Worm (Caenorhabditis elegans) whole organism, midembryonic: Measurements from ENCODE around the gene unc-39.

ENCODE experiments used
- T22C8.4 ChIP-seq: fragments of 200-800 bp; sonication (Bioruptor generic); IDR thresholded peaks from 2 replicates; pipeline ENCODE4 v1.3.6; 2022; ENCODE audit warnings: missing genetic modification characterization, missing compliant biosample characterization
- cog-1 ChIP-seq: sonication (generic microtip); optimal IDR thresholded peaks from 2 replicates; lab custom pipeline; 2016; ENCODE audit warnings: missing genetic modification characterization, missing compliant biosample characterization
- flt-1 ChIP-seq: fragments of 200-800 bp; sonication (Bioruptor generic); IDR thresholded peaks from 2 replicates; pipeline ENCODE4 v1.3.6; 2022; ENCODE audit warnings: missing genetic modification characterization, missing compliant biosample characterization
- klf-2 ChIP-seq: fragments of 200-800 bp; sonication (Bioruptor generic); conservative IDR thresholded peaks from 2 replicates; pipeline ENCODE4 v1.3.6; 2022; ENCODE audit warnings: missing genetic modification reagents, missing genetic modification characterization, missing compliant biosample characterization
- med-1 ChIP-seq: sonication (generic microtip); optimal IDR thresholded peaks from 2 replicates; lab custom pipeline; 2017; ENCODE audit warnings: missing genetic modification characterization, mild to moderate bottlenecking, missing compliant biosample characterization, antibody characterized with exemption, missing genetic modification reagents; ENCODE audit not compliant: insufficient read depth
- ref-1 ChIP-seq: fragments of 200-800 bp; sonication (Bioruptor generic); conservative IDR thresholded peaks from 2 replicates; pipeline ENCODE4 v1.3.6; 2022; ENCODE audit warnings: missing genetic modification reagents, missing genetic modification characterization, missing compliant biosample characterization
- tab-1 ChIP-seq: fragments of 200-800 bp; sonication (Bioruptor generic); IDR thresholded peaks from 2 replicates; pipeline ENCODE4 v1.3.6; 2022; ENCODE audit warnings: missing genetic modification characterization, missing compliant biosample characterization
- ztf-23 ChIP-seq: fragments of 200-800 bp; sonication (Bioruptor generic); IDR thresholded peaks from 2 replicates; pipeline ENCODE4 v1.3.6; 2022; ENCODE audit warnings: missing genetic modification reagents, missing genetic modification characterization, missing compliant biosample characterization
- ztf-29 ChIP-seq: fragments of 200-800 bp; sonication (Bioruptor generic); IDR thresholded peaks from 2 replicates; pipeline ENCODE4 v1.3.6; 2022; ENCODE audit warnings: missing genetic modification reagents, missing genetic modification characterization, missing compliant biosample characterization

Gene unc-39

DNA sequence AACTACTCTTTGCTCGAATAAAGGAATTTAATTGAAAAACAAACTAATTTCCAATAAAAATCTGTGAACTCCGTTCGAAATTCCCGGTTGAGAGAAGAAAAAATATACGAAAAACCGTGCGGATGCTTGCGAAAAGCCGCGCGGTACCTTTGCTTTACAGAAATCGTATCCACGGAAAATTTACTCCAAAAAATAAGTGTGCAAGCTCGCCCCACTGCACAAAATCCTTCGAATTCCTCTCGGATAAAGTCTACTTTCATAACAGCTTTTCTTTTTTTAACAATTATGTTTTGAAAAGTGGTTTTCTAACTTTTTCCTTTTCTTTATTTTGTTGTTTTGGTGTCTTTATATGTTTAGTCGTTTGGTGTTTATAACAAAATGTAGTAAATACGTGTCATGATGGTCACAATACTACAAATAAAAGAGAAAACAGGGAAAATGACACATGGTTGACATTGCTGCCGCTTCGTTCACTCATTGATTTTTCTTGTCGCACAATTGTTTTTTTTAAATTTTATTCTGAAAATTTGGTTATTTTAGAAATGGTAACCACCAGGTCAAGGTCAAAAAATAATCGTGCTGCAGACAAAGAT lies 25.5 kb upstream of the unc-39 start, which contains the start of gene cept-2:
TSS of gene cept-2 (plus strand) at position 533 of the 593 bp plus-strand sequence.
- TF ChIP-seq ztf-29: no peak
- TF ChIP-seq T22C8.4 (GFP tag; lab: Robert Waterston, UW): no peak
- TF ChIP-seq cog-1: peak; percentile 84
- TF ChIP-seq ztf-23 (GFP tag; lab: Robert Waterston, UW): peak; percentile 77
- TF ChIP-seq klf-2 (GFP tag; lab: Robert Waterston, UW): 0 out of 2 replicates have a peak, but pooled peaks have one; percentile 54
- peak; percentile 78 for TF ChIP-seq flt-1 (GFP tag; lab: Robert Waterston, UW)

DNA sequence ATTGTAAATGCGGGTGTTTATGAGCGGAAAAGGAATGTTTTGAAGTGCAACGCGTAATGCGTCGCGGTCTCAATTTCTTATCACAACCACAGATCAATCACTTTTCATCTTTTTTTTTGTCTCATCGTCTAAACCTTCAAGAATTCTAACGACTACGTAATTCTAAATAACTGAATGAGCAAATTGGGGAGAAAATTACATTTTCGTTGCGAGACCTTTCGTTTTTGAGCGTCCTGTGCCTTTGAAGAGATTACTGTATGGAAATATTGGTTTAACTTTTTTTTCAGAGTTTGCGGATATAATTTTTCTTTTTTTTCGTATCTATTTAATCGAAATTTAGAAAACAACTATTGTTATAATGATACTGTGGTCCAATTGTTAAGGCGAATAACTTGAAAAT lies 22.4 kb upstream of the unc-39 start:
- TF ChIP-seq cog-1: no peak
- TF ChIP-seq ref-1 (GFP tag; lab: Robert Waterston, UW): no peak
- TF ChIP-seq klf-2 (GFP tag; lab: Robert Waterston, UW): no peak
- TF ChIP-seq tab-1 (GFP tag; lab: Robert Waterston, UW): no peak
- TF ChIP-seq ztf-23 (GFP tag; lab: Robert Waterston, UW): no peak
- no peak for TF ChIP-seq T22C8.4 (GFP tag; lab: Robert Waterston, UW)
- no peak for TF ChIP-seq ztf-29
- TF ChIP-seq flt-1 (GFP tag; lab: Robert Waterston, UW): no peak
- no peak for TF ChIP-seq med-1 (GFP tag; lab: Kevin White, UChicago)

DNA sequence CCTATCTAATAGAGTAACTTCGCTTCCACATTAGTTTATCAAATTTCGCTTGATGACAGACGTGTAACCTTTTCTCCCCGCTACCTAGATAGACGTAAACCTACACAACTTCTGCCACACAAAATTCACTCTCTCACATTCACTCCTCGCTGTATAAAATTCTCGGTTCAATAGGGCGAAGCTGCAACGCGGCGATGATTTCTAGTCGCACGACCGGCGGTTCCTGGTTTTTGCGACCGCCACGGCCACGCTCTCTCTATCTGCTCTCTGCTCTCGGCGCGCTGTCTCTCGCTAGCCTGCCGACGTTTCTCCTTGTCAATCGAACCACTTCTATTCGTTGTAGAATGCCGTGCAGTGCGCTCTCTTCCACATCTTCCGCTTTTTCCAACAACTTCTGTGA lies 21.9 kb upstream of the unc-39 start:
- TF ChIP-seq med-1 (GFP tag; lab: Kevin White, UChicago): no peak
- no peak for TF ChIP-seq ztf-29
- TF ChIP-seq T22C8.4 (GFP tag; lab: Robert Waterston, UW): no peak
- no peak for TF ChIP-seq tab-1 (GFP tag; lab: Robert Waterston, UW)
- TF ChIP-seq flt-1 (GFP tag; lab: Robert Waterston, UW): peak; percentile 35; the same call in 1 of the 2 replicates
- no peak for TF ChIP-seq ztf-23 (GFP tag; lab: Robert Waterston, UW)
- TF ChIP-seq cog-1: no peak

DNA sequence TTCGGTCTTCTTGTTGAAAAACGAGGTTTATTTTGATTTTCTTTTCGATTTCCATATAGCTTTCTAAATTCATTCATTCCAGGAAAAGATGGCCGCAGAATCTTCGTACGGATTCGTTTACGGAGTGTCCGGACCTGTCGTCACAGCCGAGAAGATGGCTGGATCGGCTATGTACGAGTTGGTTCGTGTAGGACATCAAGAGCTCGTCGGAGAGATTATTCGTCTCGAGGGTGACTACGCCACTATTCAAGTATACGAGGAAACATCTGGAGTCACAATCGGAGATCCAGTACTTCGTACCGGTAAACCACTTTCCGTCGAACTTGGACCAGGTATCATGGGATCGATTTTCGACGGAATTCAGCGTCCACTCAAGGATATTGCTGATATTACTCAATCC lies 21.2 kb upstream of the unc-39 start, which contains the start of gene vha-13:
TSS of gene vha-13 (plus strand) at position 81 of the 400 bp plus-strand sequence.
- TF ChIP-seq cog-1: no peak
- TF ChIP-seq T22C8.4 (GFP tag; lab: Robert Waterston, UW): no peak
- TF ChIP-seq ref-1 (GFP tag; lab: Robert Waterston, UW): no peak
- no peak for TF ChIP-seq ztf-23 (GFP tag; lab: Robert Waterston, UW)
- no peak for TF ChIP-seq tab-1 (GFP tag; lab: Robert Waterston, UW)
- TF ChIP-seq med-1 (GFP tag; lab: Kevin White, UChicago): no peak
- TF ChIP-seq klf-2 (GFP tag; lab: Robert Waterston, UW): no peak
- no peak for TF ChIP-seq ztf-29
- TF ChIP-seq flt-1 (GFP tag; lab: Robert Waterston, UW): no peak

DNA sequence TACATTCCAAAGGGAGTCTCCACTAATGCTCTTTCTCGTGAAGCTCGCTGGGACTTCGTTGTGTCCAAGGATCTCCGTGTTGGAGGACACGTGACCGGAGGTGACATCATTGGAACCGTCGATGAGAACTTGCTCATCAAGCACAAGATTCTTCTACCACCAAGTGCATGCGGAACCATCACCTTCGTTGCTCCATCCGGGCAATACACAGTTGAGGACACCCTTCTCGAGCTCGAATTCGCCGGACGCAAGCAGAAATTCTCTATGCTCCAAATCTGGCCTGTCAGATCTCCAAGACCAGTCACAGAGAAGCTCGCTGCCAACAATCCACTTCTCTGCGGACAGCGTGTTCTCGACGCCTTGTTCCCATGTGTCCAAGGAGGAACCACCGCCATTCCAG lies 20.8 kb upstream of the unc-39 start:
- TF ChIP-seq ztf-29: no peak
- TF ChIP-seq flt-1 (GFP tag; lab: Robert Waterston, UW): 0 out of 2 replicates have a peak, but pooled peaks have one; percentile 57

DNA sequence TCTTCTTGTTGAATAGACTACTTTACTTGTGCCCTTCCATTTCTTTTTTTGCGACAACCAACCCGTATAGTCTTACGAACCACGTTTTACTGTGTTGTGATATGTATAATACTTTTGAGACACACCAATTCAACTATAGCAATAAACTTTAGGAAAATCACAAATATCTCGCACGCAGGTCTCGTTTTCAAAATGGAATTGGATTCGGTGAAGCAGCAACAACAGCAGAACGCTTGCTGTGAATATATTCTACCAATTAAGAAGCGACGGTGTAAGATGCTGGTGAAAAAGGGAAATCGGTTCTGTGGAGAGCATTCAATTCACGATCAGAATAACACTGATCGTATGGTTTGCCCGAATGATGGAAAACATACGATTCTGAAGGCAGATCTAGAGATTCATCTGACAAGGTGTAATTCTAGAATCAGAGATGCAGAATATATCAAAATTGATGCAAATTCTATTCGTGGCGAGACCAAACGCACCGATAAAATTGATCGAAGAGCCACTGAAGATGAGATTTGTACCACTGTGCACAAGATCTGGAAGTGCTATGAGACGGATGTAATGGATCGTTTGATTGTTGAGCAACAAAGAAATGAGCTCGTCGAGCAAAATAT lies 18.5 kb upstream of the unc-39 start, which contains the start of gene Y49A3A.3:
TSS of gene Y49A3A.3 (plus strand) at position 153 of the 620 bp plus-strand sequence.
- TF ChIP-seq med-1 (GFP tag; lab: Kevin White, UChicago) (no peak), cog-1 (no peak), T22C8.4 (GFP tag; lab: Robert Waterston, UW) (no peak), ref-1 (GFP tag; lab: Robert Waterston, UW) (no peak), ztf-23 (GFP tag; lab: Robert Waterston, UW) (no peak), flt-1 (GFP tag; lab: Robert Waterston, UW) (no peak), tab-1 (GFP tag; lab: Robert Waterston, UW) (no peak), klf-2 (GFP tag; lab: Robert Waterston, UW) (no peak), ztf-29 (no peak)

DNA sequence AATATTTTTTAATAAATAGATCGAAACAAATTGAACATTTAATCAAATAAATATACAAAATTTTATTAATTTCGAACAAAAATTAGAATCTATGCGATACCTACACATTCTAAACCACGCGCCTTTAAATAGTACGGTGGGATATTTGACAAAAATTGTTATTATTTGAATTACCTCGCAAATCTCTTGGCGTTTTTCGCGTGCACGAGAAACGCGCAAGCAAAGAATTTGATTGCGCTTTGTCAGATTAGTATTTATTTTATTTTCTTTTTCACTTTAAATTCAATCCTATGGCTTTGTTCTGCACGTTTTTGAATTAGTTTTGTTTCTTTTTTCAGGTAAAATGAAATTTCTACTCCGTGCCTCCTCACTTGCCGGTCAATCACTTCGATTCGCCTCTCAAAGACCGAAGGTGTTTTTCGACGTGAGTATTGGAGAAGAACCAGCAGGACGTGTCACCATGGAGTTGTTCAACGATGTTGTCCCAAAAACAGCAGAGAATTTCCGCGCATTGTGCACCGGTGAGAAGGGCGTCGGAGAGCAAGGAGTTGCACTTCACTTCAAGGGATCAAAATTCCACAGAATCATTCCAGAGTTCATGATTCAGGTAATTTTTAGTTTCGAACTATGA lies 17.0 kb upstream of the unc-39 start, which contains the start of gene cyn-1:
TSS of gene cyn-1 (plus strand) at position 339 of the 631 bp plus-strand sequence.
- no peak for TF ChIP-seq ztf-23 (GFP tag; lab: Robert Waterston, UW)
- no peak for TF ChIP-seq tab-1 (GFP tag; lab: Robert Waterston, UW)
- TF ChIP-seq klf-2 (GFP tag; lab: Robert Waterston, UW): no peak
- TF ChIP-seq flt-1 (GFP tag; lab: Robert Waterston, UW): 0 out of 2 replicates have a peak, but pooled peaks have one; percentile 34
- TF ChIP-seq med-1 (GFP tag; lab: Kevin White, UChicago): no peak
- TF ChIP-seq cog-1: peak; percentile 2

DNA sequence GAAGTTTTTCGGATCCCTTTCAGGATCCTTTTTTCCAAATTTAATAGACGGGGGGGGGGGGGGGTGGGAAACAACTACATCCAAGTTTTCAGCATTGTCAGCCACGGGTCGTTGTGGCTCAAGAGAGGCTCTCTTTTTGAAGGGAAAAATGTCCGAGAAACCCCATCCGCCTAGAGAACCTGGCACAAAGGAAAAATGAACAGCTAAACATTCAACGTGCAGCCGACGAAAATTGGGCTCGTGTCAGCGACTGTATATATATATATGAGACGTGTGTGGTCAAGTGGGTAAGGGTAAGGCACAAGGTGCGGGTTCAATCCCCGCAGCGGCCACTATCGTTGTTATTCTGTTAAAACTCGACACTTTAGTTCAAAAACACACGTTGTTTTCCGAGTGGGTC lies 14.3 kb upstream of the unc-39 start, which contains the start of gene Y49A3A.4:
TSS of gene Y49A3A.4 (minus strand) at position 314 of the 400 bp plus-strand sequence.
- TF ChIP-seq tab-1 (GFP tag; lab: Robert Waterston, UW): no peak
- no peak for TF ChIP-seq klf-2 (GFP tag; lab: Robert Waterston, UW)
- TF ChIP-seq ref-1 (GFP tag; lab: Robert Waterston, UW): no peak
- TF ChIP-seq flt-1 (GFP tag; lab: Robert Waterston, UW): no peak
- TF ChIP-seq med-1 (GFP tag; lab: Kevin White, UChicago): no peak
- TF ChIP-seq cog-1: no peak
- no peak for TF ChIP-seq ztf-23 (GFP tag; lab: Robert Waterston, UW)
- no peak for TF ChIP-seq ztf-29
- no peak for TF ChIP-seq T22C8.4 (GFP tag; lab: Robert Waterston, UW)

DNA sequence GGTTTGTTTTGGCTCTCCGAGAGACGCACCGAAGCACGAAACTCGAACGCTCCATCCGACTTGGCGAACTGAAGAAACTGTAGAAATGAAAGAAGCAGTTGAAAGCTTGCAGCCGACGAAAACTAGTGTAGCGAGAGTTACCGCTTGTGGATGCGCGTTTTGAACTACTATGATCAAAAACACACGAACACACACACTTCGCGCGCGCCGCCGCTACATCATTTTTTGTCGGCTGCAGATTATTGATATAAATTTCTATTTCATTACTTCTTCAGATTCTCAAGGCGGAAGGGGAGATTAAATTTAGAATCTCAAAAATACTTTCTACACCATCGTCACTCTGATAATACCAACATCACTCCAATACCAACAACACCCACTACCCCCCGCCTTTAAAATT lies 10.9 kb upstream of the unc-39 start:
- TF ChIP-seq T22C8.4 (GFP tag; lab: Robert Waterston, UW) (no peak), med-1 (GFP tag; lab: Kevin White, UChicago) (no peak), cog-1 (no peak), ref-1 (GFP tag; lab: Robert Waterston, UW) (no peak), klf-2 (GFP tag; lab: Robert Waterston, UW) (no peak), ztf-23 (GFP tag; lab: Robert Waterston, UW) (no peak), ztf-29 (no peak), tab-1 (GFP tag; lab: Robert Waterston, UW) (no peak), flt-1 (GFP tag; lab: Robert Waterston, UW) (no peak)
